Fruit fly (Drosophila melanogaster): ENCODE data around the gene CG8814.

DNA sequence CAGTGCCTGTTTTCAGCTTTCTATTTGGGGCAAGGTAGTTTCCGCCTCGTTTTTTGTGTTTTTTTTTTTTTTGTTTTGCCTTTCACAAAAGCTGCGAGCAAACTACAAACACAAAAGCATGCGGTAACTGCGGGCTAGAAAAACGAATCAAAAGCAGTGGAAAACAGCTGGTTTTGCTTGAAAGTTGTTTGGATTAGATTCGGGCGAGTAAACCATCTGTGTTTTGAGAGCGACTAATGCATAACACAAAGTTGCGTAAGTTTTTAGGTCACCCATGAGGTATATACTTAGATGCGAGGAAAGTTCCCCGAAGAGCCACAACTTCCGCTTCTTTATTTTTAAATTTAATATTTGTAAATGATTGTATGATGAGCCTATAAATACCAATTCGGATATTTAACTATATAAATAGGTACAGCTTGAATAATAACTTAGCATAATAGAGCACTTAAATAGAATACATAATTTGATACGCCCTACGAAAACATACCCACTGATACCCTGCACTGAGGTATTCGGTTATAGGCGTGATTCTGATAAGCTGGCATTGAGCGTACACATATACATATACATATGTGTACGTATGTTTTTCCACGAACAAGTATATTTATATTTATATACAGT lies 2.3 kb upstream of the CG8814 start:
- TF ChIP-seq pan (optimal IDR thresholded peaks at IDR 0.05) (no peak), dmrt93B (GFP tag; optimal IDR thresholded peaks at IDR 0.05) (no peak), Myc (optimal IDR thresholded peaks at IDR 0.05) (no peak), Dfd (GFP tag; optimal IDR thresholded peaks at IDR 0.05) (no peak), rgr (GFP tag; optimal IDR thresholded peaks at IDR 0.05) (no peak), Dif (GFP tag; optimal IDR thresholded peaks at IDR 0.05; ENCODE audit: partially characterized antibody) (no peak), Jra (GFP tag; optimal IDR thresholded peaks at IDR 0.05) (no peak), Abd-B (GFP tag; optimal IDR thresholded peaks at IDR 0.05) (no peak), psq (GFP tag; optimal IDR thresholded peaks at IDR 0.05) (no peak), tai (GFP tag; optimal IDR thresholded peaks at IDR 0.05) (no peak), foxo (GFP tag; optimal IDR thresholded peaks at IDR 0.05) (no peak)
